Fruit fly (Drosophila melanogaster) whole organism, embryonic: ENCODE data around the gene SMC6.
A peak's percentile ranks its signal among the peaks of the same experiment; 100 is the strongest.

Source experiments
- Adf1 ChIP-seq: fragments of 200-800 bp; sonication (Bioruptor generic); IDR thresholded peaks from 2 replicates; pipeline ENCODE4 v1.3.6; 2022; ENCODE audit warnings: missing biosample characterization, missing genetic modification characterization
- Bdp1 ChIP-seq: fragments of 200-800 bp; sonication (Bioruptor generic); optimal IDR thresholded peaks from 3 replicates; lab custom pipeline; 2016; ENCODE audit warnings: missing biosample characterization, missing genetic modification characterization
- CG11398 ChIP-seq: fragments of 200-800 bp; sonication (Bioruptor generic); optimal IDR thresholded peaks from 2 replicates; lab custom pipeline; 2016; ENCODE audit warnings: missing biosample characterization, missing genetic modification characterization
- CG12219 ChIP-seq: fragments of 200-800 bp; sonication (Bioruptor generic); optimal IDR thresholded peaks from 3 replicates; lab custom pipeline; 2018; ENCODE audit warnings: missing biosample characterization, mild to moderate bottlenecking, missing genetic modification characterization
- CG1529 ChIP-seq: fragments of 200-800 bp; sonication (Bioruptor generic); optimal IDR thresholded peaks from 3 replicates; lab custom pipeline; 2018; ENCODE audit warnings: missing biosample characterization, missing genetic modification characterization
- CG17361 ChIP-seq: fragments of 200-800 bp; sonication (Bioruptor generic); IDR thresholded peaks from 3 replicates; pipeline ENCODE4 v1.3.6; 2022; ENCODE audit warnings: missing biosample characterization, missing genetic modification characterization
- CG17912 ChIP-seq: fragments of 200-800 bp; sonication (Bioruptor generic); optimal IDR thresholded peaks from 2 replicates; lab custom pipeline; 2018; ENCODE audit warnings: missing biosample characterization, mild to moderate bottlenecking, missing genetic modification characterization
- CG1792 ChIP-seq: fragments of 200-800 bp; sonication (Bioruptor generic); optimal IDR thresholded peaks from 2 replicates; lab custom pipeline; 2016; ENCODE audit warnings: missing biosample characterization, missing genetic modification characterization
- CG2199 ChIP-seq: fragments of 200-800 bp; sonication (Bioruptor generic); IDR thresholded peaks from 3 replicates; pipeline ENCODE4 v1.3.6; 2022; ENCODE audit warnings: missing biosample characterization, missing genetic modification characterization
- CG30403 ChIP-seq: fragments of 200-800 bp; sonication (Bioruptor generic); optimal IDR thresholded peaks from 3 replicates; lab custom pipeline; 2016; ENCODE audit warnings: missing biosample characterization, missing genetic modification characterization
- CG3726 ChIP-seq: fragments of 200-800 bp; sonication (Bioruptor generic); IDR thresholded peaks from 3 replicates; pipeline ENCODE4, ENCODE4 v1.3.6; 2022; ENCODE audit warnings: missing biosample characterization, missing genetic modification characterization
- CG3847 ChIP-seq: fragments of 200-800 bp; sonication (Bioruptor generic); IDR thresholded peaks from 2 replicates; pipeline ENCODE4 v1.3.6; 2022; ENCODE audit warnings: missing biosample characterization, missing genetic modification characterization
- CG3995 ChIP-seq: fragments of 200-800 bp; sonication (Bioruptor generic); optimal IDR thresholded peaks from 3 replicates; lab custom pipeline; 2016; ENCODE audit warnings: missing biosample characterization, missing genetic modification characterization
- CG4360 ChIP-seq: fragments of 200-800 bp; sonication (Bioruptor generic); IDR thresholded peaks from 2 replicates; pipeline ENCODE4 v1.3.6; 2022; ENCODE audit warnings: missing biosample characterization, missing genetic modification characterization
- CG4707 ChIP-seq: fragments of 200-800 bp; sonication (Bioruptor generic); optimal IDR thresholded peaks from 2 replicates; lab custom pipeline; 2018; ENCODE audit warnings: missing biosample characterization, mild to moderate bottlenecking, missing genetic modification characterization, moderate library complexity
- CG5953 ChIP-seq: fragments of 200-800 bp; sonication (Bioruptor generic); IDR thresholded peaks from 2 replicates; pipeline ENCODE4 v1.3.6; 2022; ENCODE audit warnings: missing biosample characterization, missing genetic modification characterization
- CG6765 ChIP-seq: fragments of 200-800 bp; sonication (Bioruptor generic); optimal IDR thresholded peaks from 3 replicates; lab custom pipeline; 2017; ENCODE audit warnings: missing biosample characterization, mild to moderate bottlenecking, missing genetic modification characterization
- CG7745 ChIP-seq: fragments of 200-800 bp; sonication (Bioruptor generic); optimal IDR thresholded peaks from 2 replicates; lab custom pipeline; 2018; ENCODE audit warnings: missing biosample characterization, mild to moderate bottlenecking, missing genetic modification characterization, moderate library complexity
- CG8290 ChIP-seq, 3 experiments: fragments of 200-800 bp; sonication (Bioruptor generic); optimal IDR thresholded peaks; 2 replicates each; lab custom pipeline; 2016 to 2019; ENCODE audit warnings: missing biosample characterization in 3 of 3, missing genetic modification characterization in 3 of 3, mild to moderate bottlenecking in 2 of 3, moderate library complexity in 1 of 3
- D19A ChIP-seq: fragments of 200-800 bp; optimal IDR thresholded peaks from 3 replicates; lab custom pipeline; 2019; ENCODE audit warnings: missing biosample characterization, mild to moderate bottlenecking, missing genetic modification characterization, moderate library complexity
- Dfd ChIP-seq, 2 experiments: fragments of >200 bp; optimal IDR thresholded peaks; 2 replicates each; lab custom pipeline; 2017; ENCODE audit warnings: missing biosample characterization in 2 of 2, missing genetic modification characterization in 2 of 2
- E2f1 ChIP-seq: fragments of 200-800 bp; sonication (Bioruptor generic); IDR thresholded peaks from 2 replicates; pipeline ENCODE4 v1.3.6; 2022; ENCODE audit warnings: missing biosample characterization, missing genetic modification characterization
- Eip74EF ChIP-seq, 2 experiments: fragments of 200-800 bp in 1 of 2; fragments of >200 bp in 1 of 2; sonication (Bioruptor generic) in 1 of 2; optimal IDR thresholded peaks; 2 replicates each; lab custom pipeline; 2017 to 2019; ENCODE audit warnings: missing biosample characterization in 2 of 2, missing genetic modification characterization in 2 of 2, mild to moderate bottlenecking in 1 of 2, moderate library complexity in 1 of 2
- Fer2 ChIP-seq: fragments of 200-800 bp; sonication (Bioruptor generic); optimal IDR thresholded peaks from 2 replicates; lab custom pipeline; 2018; ENCODE audit warnings: missing biosample characterization, mild to moderate bottlenecking, missing genetic modification characterization, moderate library complexity
- H2.0 ChIP-seq: fragments of 200-800 bp; sonication (Bioruptor generic); IDR thresholded peaks from 2 replicates; pipeline ENCODE4 v1.3.6; 2022; ENCODE audit warnings: missing biosample characterization, missing genetic modification characterization
- HHEX ChIP-seq: fragments of 200-800 bp; sonication (Bioruptor generic); optimal IDR thresholded peaks from 3 replicates; lab custom pipeline; 2017; ENCODE audit warnings: missing biosample characterization, mild to moderate bottlenecking, missing genetic modification characterization, missing genetic modification reagents
- Jarid2 ChIP-seq: fragments of 200-800 bp; sonication (Bioruptor generic); optimal IDR thresholded peaks from 3 replicates; lab custom pipeline; 2017; ENCODE audit warnings: mild to moderate bottlenecking, missing biosample characterization, missing genetic modification reagents, missing genetic modification characterization
- Lim3 ChIP-seq: fragments of 200-800 bp; sonication (Bioruptor generic); IDR thresholded peaks from 2 replicates; pipeline ENCODE4 v1.3.6; 2022; ENCODE audit warnings: missing biosample characterization, missing genetic modification characterization
- Myb ChIP-seq: fragments of 200-800 bp; sonication (Bioruptor generic); optimal IDR thresholded peaks from 2 replicates; lab custom pipeline; 2016; ENCODE audit warnings: missing biosample characterization, missing genetic modification characterization
- Nf-YB ChIP-seq: fragments of 200-800 bp; sonication (Bioruptor generic); optimal IDR thresholded peaks from 3 replicates; lab custom pipeline; 2019; ENCODE audit warnings: missing biosample characterization, mild to moderate bottlenecking, missing genetic modification characterization, moderate library complexity
- Optix ChIP-seq: fragments of 200-800 bp; sonication (Bioruptor generic); IDR thresholded peaks from 3 replicates; pipeline ENCODE4 v1.3.6; 2022; ENCODE audit warnings: missing biosample characterization, missing genetic modification characterization
- Rx ChIP-seq: fragments of 200-800 bp; sonication (Bioruptor generic); IDR thresholded peaks from 2 replicates; pipeline ENCODE4 v1.3.6; 2022; ENCODE audit warnings: missing biosample characterization, missing genetic modification characterization
- Side ChIP-seq: fragments of 200-800 bp; sonication (Bioruptor generic); optimal IDR thresholded peaks from 2 replicates; lab custom pipeline; 2016; ENCODE audit warnings: missing biosample characterization, missing genetic modification characterization
- Sox102F ChIP-seq: fragments of 200-800 bp; sonication (Bioruptor generic); optimal IDR thresholded peaks from 2 replicates; lab custom pipeline; 2018; ENCODE audit warnings: missing biosample characterization, mild to moderate bottlenecking, missing genetic modification characterization, moderate library complexity
- YL-1 ChIP-seq: fragments of 200-800 bp; sonication (Bioruptor generic); optimal IDR thresholded peaks from 3 replicates; lab custom pipeline; 2017; ENCODE audit warnings: missing biosample characterization, mild to moderate bottlenecking, missing genetic modification characterization
- bigmax ChIP-seq: fragments of 200-800 bp; sonication (Bioruptor generic); optimal IDR thresholded peaks from 2 replicates; lab custom pipeline; 2018; ENCODE audit warnings: missing biosample characterization, mild to moderate bottlenecking, missing genetic modification characterization
- btn ChIP-seq: fragments of 200-800 bp; sonication (Bioruptor generic); optimal IDR thresholded peaks from 2 replicates; lab custom pipeline; 2016; ENCODE audit warnings: missing biosample characterization, missing genetic modification characterization
- caup ChIP-seq: fragments of 200-800 bp; sonication (Bioruptor generic); optimal IDR thresholded peaks from 3 replicates; lab custom pipeline; 2017; ENCODE audit warnings: missing biosample characterization, mild to moderate bottlenecking, missing genetic modification characterization, moderate library complexity; ENCODE audit not compliant: severe bottlenecking
- croc ChIP-seq: fragments of 200-800 bp; sonication (Bioruptor generic); conservative IDR thresholded peaks from 3 replicates; pipeline ENCODE4 v1.3.6; 2022; ENCODE audit warnings: missing biosample characterization, missing genetic modification characterization
- crol ChIP-seq: fragments of 200-800 bp; sonication (Bioruptor generic); IDR thresholded peaks from 2 replicates; pipeline ENCODE4 v1.3.6; 2022; ENCODE audit warnings: missing biosample characterization, missing genetic modification characterization
- dmrt99B ChIP-seq: fragments of 200-800 bp; sonication (Bioruptor generic); optimal IDR thresholded peaks from 2 replicates; lab custom pipeline; 2018; ENCODE audit warnings: missing biosample characterization, mild to moderate bottlenecking, missing genetic modification characterization, moderate library complexity
- gro ChIP-seq: fragments of 200-800 bp; sonication (Bioruptor generic); optimal IDR thresholded peaks from 2 replicates; lab custom pipeline; 2016; ENCODE audit warnings: missing biosample characterization, missing genetic modification characterization
- h ChIP-seq: fragments of >200 bp; optimal IDR thresholded peaks from 2 replicates; lab custom pipeline; 2017
- pnt ChIP-seq: fragments of 200-800 bp; sonication (Bioruptor generic); optimal IDR thresholded peaks from 3 replicates; lab custom pipeline; 2016; ENCODE audit warnings: missing biosample characterization, missing genetic modification characterization
- pros ChIP-seq: fragments of 200-800 bp; sonication (Bioruptor generic); optimal IDR thresholded peaks from 3 replicates; lab custom pipeline; 2019; ENCODE audit warnings: missing biosample characterization, mild to moderate bottlenecking, missing genetic modification characterization, moderate library complexity
- ro ChIP-seq: fragments of 200-800 bp; sonication (Bioruptor generic); IDR thresholded peaks from 2 replicates; pipeline ENCODE4 v1.3.6; 2022; ENCODE audit warnings: missing biosample characterization, missing genetic modification characterization
- sens-2 ChIP-seq: fragments of 200-800 bp; sonication (Bioruptor generic); IDR thresholded peaks from 2 replicates; pipeline ENCODE4 v1.3.6; 2022; ENCODE audit warnings: missing biosample characterization, missing genetic modification characterization
- sima ChIP-seq: fragments of 200-800 bp; sonication (Bioruptor generic); optimal IDR thresholded peaks from 2 replicates; lab custom pipeline; 2016; ENCODE audit warnings: missing biosample characterization, missing genetic modification characterization
- slou ChIP-seq: fragments of 200-800 bp; sonication (Bioruptor generic); optimal IDR thresholded peaks from 3 replicates; lab custom pipeline; 2016; ENCODE audit warnings: missing biosample characterization, missing genetic modification characterization
- stwl ChIP-seq: fragments of 200-800 bp; sonication (Bioruptor generic); optimal IDR thresholded peaks from 3 replicates; lab custom pipeline; 2018; ENCODE audit warnings: missing biosample characterization, mild to moderate bottlenecking, missing genetic modification characterization, moderate library complexity
- wdn ChIP-seq: fragments of 200-800 bp; sonication (Bioruptor generic); IDR thresholded peaks from 2 replicates; pipeline ENCODE4 v1.3.6; 2022; ENCODE audit warnings: missing biosample characterization, missing genetic modification characterization

SMC6 gene

dm6 chr3R:24193373-24193879 lies at the start of gene SMC6, which contains the start of gene CG6204 (continued):
- TF ChIP-seq sima (GFP tag; lab: Kevin White, UChicago) (peak; percentile 74), CG3847 (peak; percentile 96), crol (no peak; the same call in 1 of the 2 replicates), btn (GFP tag; lab: Kevin White, UChicago) (peak; percentile 34), Adf1 (GFP tag; lab: Robert Waterston, UW) (peak; percentile 74), Bdp1 (GFP tag; lab: Kevin White, UChicago) (peak; percentile 73), sens-2 (peak; percentile 85), Side (GFP tag; lab: Kevin White, UChicago) (peak; percentile 76), CG7745 (tag; lab: Kevin White, UChicago) (peak; percentile 63), CG11398 (GFP tag; lab: Kevin White, UChicago) (peak; percentile 52), CG1792 (GFP tag; lab: Kevin White, UChicago) (peak; percentile 72), CG30403 (peak; percentile 95), CG17912 (GFP tag; lab: Kevin White, UChicago) (peak; percentile 82), Eip74EF (GFP tag; optimal IDR thresholded peaks at IDR 0.05; lab: Kevin White, UChicago) (peak in 1 of 2 experiments; percentile 91), CG1529 (GFP tag; lab: Kevin White, UChicago) (peak; percentile 71), Sox102F (GFP tag; lab: Kevin White, UChicago) (peak; percentile 95), CG6765 (peak; percentile 85), h (lab: Kevin White, UChicago) (no peak), CG2199 (GFP tag; lab: Robert Waterston, UW) (peak; percentile 88; the same call in 2 of the 3 replicates), slou (peak; percentile 86), croc (GFP tag; lab: Robert Waterston, UW) (peak; percentile 85), dmrt99B (peak; percentile 95), stwl (tag; lab: Kevin White, UChicago) (peak; percentile 73), ro (GFP tag; lab: Robert Waterston, UW) (peak; percentile 78), pros (GFP tag; lab: Kevin White, UChicago) (peak; percentile 20), Myb (GFP tag; lab: Kevin White, UChicago) (peak; percentile 62), CG8290 (GFP tag; optimal IDR thresholded peaks at IDR 0.05; lab: Kevin White, UChicago) (peak; percentile 80), CG8290 (tag; optimal IDR thresholded peaks at IDR 0.05; lab: Kevin White, UChicago) (peak; percentile 16 to 92), Rx (GFP tag; lab: Robert Waterston, UW) (peak; percentile 89), CG4707 (peak; percentile 78), Fer2 (tag; lab: Kevin White, UChicago) (peak; percentile 93), bigmax (GFP tag; lab: Kevin White, UChicago) (no peak), caup (GFP tag; lab: Kevin White, UChicago) (peak; percentile 89), CG5953 (GFP tag; lab: Robert Waterston, UW) (peak; percentile 78), Lim3 (GFP tag; lab: Robert Waterston, UW) (peak; percentile 60), Dfd (GFP tag; optimal IDR thresholded peaks at IDR 0.05; lab: Kevin White, UChicago) (no peak), wdn (GFP tag; lab: Robert Waterston, UW) (peak; percentile 90), E2f1 (GFP tag; lab: Robert Waterston, UW) (peak; percentile 95), Jarid2 (GFP tag; lab: Kevin White, UChicago) (no peak), CG3995 (GFP tag; lab: Kevin White, UChicago) (peak; percentile 79), Nf-YB (GFP tag; lab: Kevin White, UChicago) (peak; percentile 80), Optix (GFP tag; lab: Robert Waterston, UW) (no peak), HHEX (GFP tag; lab: Kevin White, UChicago) (peak; percentile 90), CG4360 (peak; percentile 59), CG17361 (GFP tag; lab: Robert Waterston, UW) (peak; percentile 97), gro (GFP tag; lab: Kevin White, UChicago) (peak; percentile 72), pnt (peak; percentile 84), YL-1 (peak; percentile 70), CG12219 (peak; percentile 87), CG3726 (GFP tag; lab: Robert Waterston, UW) (peak; percentile 86), H2.0 (GFP tag; lab: Robert Waterston, UW) (peak; percentile 95), D19A (tag; lab: Kevin White, UChicago) (peak; percentile 90)
